Fruit fly (Drosophila melanogaster): Measurements from ENCODE around the gene CG31223.

CG31223 gene

dm6 chr3R:20823704-20824454 lies 7.0 kb upstream of the CG31223 start, which contains the start of gene CG17272:
CG17272 (minus strand) TSS chr3R:20824239.
- TF ChIP-seq CTCF (optimal IDR thresholded peaks at IDR 0.05), result no peak
- no peak for TF ChIP-seq CG8478 (optimal IDR thresholded peaks at IDR 0.05)

dm6 chr3R:20826929-20827328 lies 4.0 kb upstream of the CG31223 start:
- TF ChIP-seq CG8478 (optimal IDR thresholded peaks at IDR 0.05) (no peak), CTCF (optimal IDR thresholded peaks at IDR 0.05) (no peak)

dm6 chr3R:20828520-20829415 lies 2.2 kb upstream of the CG31223 start:
- TF ChIP-seq CTCF (optimal IDR thresholded peaks at IDR 0.05) (peak in 1 of 2 experiments; percentile 12), CG8478 (optimal IDR thresholded peaks at IDR 0.05) (no peak)

- TF ChIP-seq CTCF (optimal IDR thresholded peaks at IDR 0.05) (no peak), CG8478 (optimal IDR thresholded peaks at IDR 0.05) (no peak)
Observed at dm6 chr3R:20829416-20830131, 1.4 kb upstream of the CG31223 start.

dm6 chr3R:20830153-20830695 lies 703 bp upstream of the CG31223 start, which contains the start of gene Adss:
Adss (minus strand) TSS chr3R:20830580.
- TF ChIP-seq CTCF (optimal IDR thresholded peaks at IDR 0.05), result peak; percentile 2 to 8
- no peak for TF ChIP-seq CG8478 (optimal IDR thresholded peaks at IDR 0.05)

- TF ChIP-seq CTCF (optimal IDR thresholded peaks at IDR 0.05) (peak in 1 of 2 experiments; percentile 41), CG8478 (optimal IDR thresholded peaks at IDR 0.05) (no peak)
Observed at dm6 chr3R:20832689-20833524, 2.0 kb downstream of the CG31223 start, which contains the start of gene Synd. Synd (plus strand) TSS chr3R:20832799.

- TF ChIP-seq CTCF (optimal IDR thresholded peaks at IDR 0.05) (no peak), CG8478 (optimal IDR thresholded peaks at IDR 0.05) (no peak)
Observed at dm6 chr3R:20833664-20834063, 2.7 kb downstream of the CG31223 start.

dm6 chr3R:20834770-20835183 lies 3.9 kb downstream of the CG31223 start:
- TF ChIP-seq CG8478 (optimal IDR thresholded peaks at IDR 0.05), result no peak
- no peak for TF ChIP-seq CTCF (optimal IDR thresholded peaks at IDR 0.05)

dm6 chr3R:20835531-20835930 lies 4.6 kb downstream of the CG31223 start:
- TF ChIP-seq CG8478 (optimal IDR thresholded peaks at IDR 0.05), result no peak
- TF ChIP-seq CTCF (optimal IDR thresholded peaks at IDR 0.05), result no peak

- TF ChIP-seq CG8478 (optimal IDR thresholded peaks at IDR 0.05) (no peak), CTCF (optimal IDR thresholded peaks at IDR 0.05) (no peak)
Observed at dm6 chr3R:20836257-20836856, 5.4 kb downstream of the CG31223 start.

- no peak for TF ChIP-seq CTCF (optimal IDR thresholded peaks at IDR 0.05)
- TF ChIP-seq CG8478 (optimal IDR thresholded peaks at IDR 0.05), result no peak
Observed at dm6 chr3R:20837242-20837664, 6.3 kb downstream of the CG31223 start.

dm6 chr3R:20838787-20839186 lies 7.9 kb downstream of the CG31223 start:
- TF ChIP-seq CTCF (optimal IDR thresholded peaks at IDR 0.05) (no peak), CG8478 (optimal IDR thresholded peaks at IDR 0.05) (no peak)

dm6 chr3R:20841840-20842239 lies 10.9 kb downstream of the CG31223 start, which contains the start of gene CG15695:
CG15695 (plus strand) TSS chr3R:20842140.
- no peak for TF ChIP-seq CG8478 (optimal IDR thresholded peaks at IDR 0.05)
- TF ChIP-seq CTCF (optimal IDR thresholded peaks at IDR 0.05), result no peak

All from S2 (cell line).